Fruit fly (Drosophila melanogaster): ENCODE data around the gene btd.

btd gene

dm6 chrX:9661491-9661890 lies 32.5 kb upstream of the btd start:
- TF ChIP-seq sv (GFP tag; optimal IDR thresholded peaks at IDR 0.05) (no peak), h (GFP tag; optimal IDR thresholded peaks at IDR 0.05) (peak; percentile 6), jim (GFP tag; optimal IDR thresholded peaks at IDR 0.05) (no peak), Vsx2 (GFP tag; optimal IDR thresholded peaks at IDR 0.05; ENCODE audit: partially characterized antibody) (no peak), Dfd (GFP tag; optimal IDR thresholded peaks at IDR 0.05) (no peak), Rel (GFP tag; optimal IDR thresholded peaks at IDR 0.05) (no peak), Rel (tag; optimal IDR thresholded peaks at IDR 0.05) (peak; percentile 52), Mio (GFP tag; optimal IDR thresholded peaks at IDR 0.05) (no peak), CG9705 (GFP tag; optimal IDR thresholded peaks at IDR 0.05) (no peak), OdsH (GFP tag; optimal IDR thresholded peaks at IDR 0.05) (no peak), woc (GFP tag; optimal IDR thresholded peaks at IDR 0.05) (no peak)

dm6 chrX:9662797-9663316 lies 31.1 kb upstream of the btd start, which contains the start of gene CG3106:
TSS of gene CG3106 (minus strand) at chrX:9662903.
- TF ChIP-seq h (GFP tag; optimal IDR thresholded peaks at IDR 0.05) (peak; percentile 33), woc (GFP tag; optimal IDR thresholded peaks at IDR 0.05) (no peak), Rel (GFP tag; optimal IDR thresholded peaks at IDR 0.05) (no peak), Rel (tag; optimal IDR thresholded peaks at IDR 0.05) (peak; percentile 96)

DNA sequence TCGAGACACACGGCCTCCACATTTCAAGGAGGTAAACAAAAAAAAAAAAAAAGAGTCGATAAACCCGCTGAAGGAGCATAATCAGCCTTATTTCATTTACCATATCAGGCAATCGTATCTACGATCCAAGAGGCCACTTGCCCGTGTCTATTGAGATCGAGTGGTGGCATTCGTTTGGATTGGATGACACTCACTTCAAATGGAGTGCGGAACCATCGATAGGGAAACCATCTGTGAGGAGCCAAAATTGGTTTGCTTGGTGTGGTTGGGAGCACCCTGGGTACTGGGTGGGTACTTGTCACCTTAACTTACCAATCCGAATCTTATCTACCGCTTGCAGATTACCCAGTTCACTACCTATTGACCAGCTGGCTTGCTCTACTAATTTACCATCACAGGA lies 30.3 kb upstream of the btd start:
- TF ChIP-seq jim (GFP tag; optimal IDR thresholded peaks at IDR 0.05) (no peak), Jra (GFP tag; optimal IDR thresholded peaks at IDR 0.05) (no peak), rgr (GFP tag; optimal IDR thresholded peaks at IDR 0.05) (no peak), Hnf4 (GFP tag; optimal IDR thresholded peaks at IDR 0.05) (no peak), foxo (GFP tag; optimal IDR thresholded peaks at IDR 0.05) (no peak), Mio (GFP tag; optimal IDR thresholded peaks at IDR 0.05) (no peak), dl (GFP tag; optimal IDR thresholded peaks at IDR 0.05; ENCODE audit: insufficient read depth in 1 of 2, partially characterized antibody in 2 of 2) (no peak), h (GFP tag; optimal IDR thresholded peaks at IDR 0.05) (no peak), Hr78 (GFP tag; optimal IDR thresholded peaks at IDR 0.05) (no peak), psq (GFP tag; optimal IDR thresholded peaks at IDR 0.05) (no peak), ey (GFP tag; optimal IDR thresholded peaks at IDR 0.05) (no peak), OdsH (GFP tag; optimal IDR thresholded peaks at IDR 0.05) (no peak), HLH106 (tag; optimal IDR thresholded peaks at IDR 0.05) (no peak)

DNA sequence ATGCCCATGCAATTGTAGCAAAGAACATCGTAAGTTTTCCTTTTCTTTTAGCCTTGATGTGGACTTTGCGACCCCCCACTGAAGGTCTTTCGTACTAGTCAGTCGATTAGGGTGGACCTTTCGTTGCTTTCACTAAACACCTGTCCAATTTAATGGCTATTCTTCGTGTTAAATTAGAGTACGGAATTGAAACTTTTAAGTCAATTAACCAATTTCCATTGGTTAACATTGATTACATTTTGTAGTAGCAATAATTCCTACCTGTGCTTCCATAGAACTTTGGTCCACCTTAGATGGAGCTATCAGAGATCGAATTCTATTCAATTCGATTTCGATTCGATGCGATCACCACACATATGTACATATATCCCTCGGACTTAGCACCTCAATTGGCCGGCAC lies 29.6 kb upstream of the btd start:
- peak; percentile 65 for TF ChIP-seq br (GFP tag; optimal IDR thresholded peaks at IDR 0.05)
- TF ChIP-seq psq (GFP tag; optimal IDR thresholded peaks at IDR 0.05), result peak; percentile 42
- TF ChIP-seq rgr (GFP tag; optimal IDR thresholded peaks at IDR 0.05), result peak; percentile 73
- no peak for TF ChIP-seq Hr78 (GFP tag; optimal IDR thresholded peaks at IDR 0.05)
- peak; percentile 21 for TF ChIP-seq HLH106 (tag; optimal IDR thresholded peaks at IDR 0.05)
- TF ChIP-seq ey (GFP tag; optimal IDR thresholded peaks at IDR 0.05), result peak; percentile 60
- peak; percentile 65 for TF ChIP-seq OdsH (GFP tag; optimal IDR thresholded peaks at IDR 0.05)
- peak; percentile 39 for TF ChIP-seq Hnf4 (GFP tag; optimal IDR thresholded peaks at IDR 0.05)
- TF ChIP-seq sv (GFP tag; optimal IDR thresholded peaks at IDR 0.05), result no peak
- no peak for TF ChIP-seq CG32264 (GFP tag; optimal IDR thresholded peaks at IDR 0.05)
- TF ChIP-seq woc (GFP tag; optimal IDR thresholded peaks at IDR 0.05), result no peak
- TF ChIP-seq h (GFP tag; optimal IDR thresholded peaks at IDR 0.05), result peak; percentile 73
- no peak for TF ChIP-seq usp (GFP tag; optimal IDR thresholded peaks at IDR 0.05)
- peak; percentile 31 for TF ChIP-seq fru (GFP tag; optimal IDR thresholded peaks at IDR 0.05)

DNA sequence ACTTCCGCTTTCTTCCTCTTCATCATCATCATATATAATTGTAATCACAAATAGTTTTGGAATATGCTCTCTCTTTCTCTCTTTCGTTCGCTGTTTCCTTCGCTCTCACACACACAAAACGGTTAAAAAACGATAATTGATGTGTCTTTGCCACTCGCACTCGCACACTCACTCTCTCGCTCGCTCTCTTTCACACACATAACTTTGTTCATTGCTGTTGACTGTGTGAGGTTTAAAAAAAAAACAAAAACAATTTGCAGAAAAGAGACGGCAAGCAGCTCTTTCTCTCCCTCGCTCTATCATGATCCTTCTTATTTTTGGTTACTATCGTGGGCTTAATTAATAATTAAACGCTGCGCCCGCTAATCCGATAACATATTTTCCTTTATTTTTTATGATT lies 27.5 kb upstream of the btd start:
- TF ChIP-seq lola (GFP tag; optimal IDR thresholded peaks at IDR 0.05), result no peak

DNA sequence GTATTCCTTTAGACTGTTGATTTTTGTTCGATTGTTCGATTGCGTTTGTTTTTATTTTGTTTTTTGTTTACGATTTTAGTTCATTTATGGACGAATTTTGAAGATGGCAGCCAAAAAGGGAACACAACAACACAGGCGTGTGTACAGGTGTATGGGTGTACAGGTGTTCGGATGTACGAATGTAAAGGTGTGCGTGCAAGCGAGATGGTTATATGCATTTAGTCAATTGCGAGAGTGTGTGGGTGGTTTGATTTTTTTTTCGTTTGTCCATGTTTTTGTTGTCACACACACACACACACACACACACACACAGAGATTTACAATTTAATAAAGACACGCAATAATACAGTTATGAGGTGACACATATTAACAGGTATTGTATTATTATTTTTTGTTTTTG lies 19.1 kb upstream of the btd start:
- TF ChIP-seq Sp1 (GFP tag; optimal IDR thresholded peaks at IDR 0.05) (peak; percentile 66), rgr (GFP tag; optimal IDR thresholded peaks at IDR 0.05) (no peak), N (GFP tag; optimal IDR thresholded peaks at IDR 0.05) (peak; percentile 74)

DNA sequence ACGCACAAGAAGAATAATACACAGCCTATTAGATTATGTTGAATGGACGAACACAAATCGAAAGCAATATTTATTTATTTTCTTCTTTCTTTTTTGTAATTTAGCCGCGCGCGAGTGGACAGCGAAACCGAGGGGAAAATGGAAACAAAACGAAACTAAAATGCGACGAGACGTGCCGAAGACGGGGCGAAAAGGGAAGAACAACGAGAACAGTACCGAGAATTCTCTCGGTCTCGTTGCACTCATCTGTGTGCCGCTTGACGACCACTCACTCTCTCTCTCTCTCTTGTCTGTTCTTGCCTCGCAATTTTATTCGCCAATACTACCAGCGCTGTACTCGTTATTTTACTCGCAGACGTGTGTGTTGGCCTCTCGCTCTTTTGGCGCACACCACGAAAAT lies 9.8 kb upstream of the btd start:
- TF ChIP-seq Rel (GFP tag; optimal IDR thresholded peaks at IDR 0.05), result no peak
- TF ChIP-seq Rel (tag; optimal IDR thresholded peaks at IDR 0.05), result peak; percentile 3
- TF ChIP-seq lola (GFP tag; optimal IDR thresholded peaks at IDR 0.05), result no peak
- peak; percentile 24 for TF ChIP-seq Hr83 (GFP tag; optimal IDR thresholded peaks at IDR 0.05; ENCODE audit: poor library complexity, severe bottlenecking)
- TF ChIP-seq psq (GFP tag; optimal IDR thresholded peaks at IDR 0.05), result peak; percentile 86
- peak; percentile 17 for TF ChIP-seq Dif (GFP tag; optimal IDR thresholded peaks at IDR 0.05; ENCODE audit: partially characterized antibody)
- TF ChIP-seq CG9705 (GFP tag; optimal IDR thresholded peaks at IDR 0.05), result no peak
- TF ChIP-seq dl (GFP tag; optimal IDR thresholded peaks at IDR 0.05; ENCODE audit: insufficient read depth in 1 of 2, partially characterized antibody in 2 of 2), result peak in 1 of 2 experiments; percentile 36
- TF ChIP-seq jim (GFP tag; optimal IDR thresholded peaks at IDR 0.05), result peak; percentile 93

Data from whole organism, wandering third instar larva.